Worm (Caenorhabditis elegans) whole organism, young adult: ENCODE results near the gene skr-19.

Source experiments
- B0261.1 ChIP-seq: sonication (generic microtip); optimal IDR thresholded peaks from 2 replicates; lab custom pipeline; 2016; ENCODE audit warnings: mild to moderate bottlenecking, missing genetic modification characterization, moderate library complexity, missing compliant biosample characterization
- F33H1.4 ChIP-seq: fragments of 200-800 bp; sonication (Bioruptor generic); IDR thresholded peaks from 2 replicates; pipeline ENCODE4 v1.3.6; 2022; ENCODE audit warnings: missing genetic modification reagents, missing genetic modification characterization, missing compliant biosample characterization
- K11D2.4 ChIP-seq: fragments of 200-800 bp; sonication (Bioruptor generic); IDR thresholded peaks from 2 replicates; pipeline ENCODE4 v1.3.6; 2022; ENCODE audit warnings: missing genetic modification reagents, missing genetic modification characterization, missing compliant biosample characterization
- K12H6.12 ChIP-seq: fragments of 200-800 bp; sonication (Bioruptor generic); optimal IDR thresholded peaks from 2 replicates; lab custom pipeline; 2018; ENCODE audit warnings: mild to moderate bottlenecking, missing genetic modification characterization, missing compliant biosample characterization
- T07F8.4 ChIP-seq: sonication (generic microtip); optimal IDR thresholded peaks from 2 replicates; lab custom pipeline; 2016; ENCODE audit warnings: mild to moderate bottlenecking, missing genetic modification characterization, moderate library complexity, missing compliant biosample characterization
- Y67H2A.10 ChIP-seq: fragments of 200-800 bp; sonication (Bioruptor generic); conservative IDR thresholded peaks from 2 replicates; pipeline ENCODE4 v1.3.6; 2022; ENCODE audit warnings: missing genetic modification reagents, missing genetic modification characterization, missing compliant biosample characterization
- Y79H2A.3 ChIP-seq: fragments of 200-800 bp; sonication (Bioruptor generic); conservative IDR thresholded peaks from 2 replicates; pipeline ENCODE4 v1.3.6; 2022; ENCODE audit warnings: missing genetic modification reagents, missing genetic modification characterization, missing compliant biosample characterization
- ama-1 ChIP-seq, 3 experiments: fragments of 150-350 bp in 1 of 3; sonication (generic microtip) in 2 of 3; optimal IDR thresholded peaks; 2 replicates each; lab custom pipeline; 2014 to 2018; ENCODE audit warnings: missing biosample characterization in 2 of 3, missing genetic modification characterization in 2 of 3, missing genetic modification reagents in 2 of 3
- attf-6 ChIP-seq: fragments of 200-800 bp; sonication (Bioruptor generic); IDR thresholded peaks from 2 replicates; pipeline ENCODE4 v1.3.6; 2022; ENCODE audit warnings: missing genetic modification reagents, missing genetic modification characterization, missing compliant biosample characterization
- ceh-100 ChIP-seq: fragments of 200-800 bp; sonication (Bioruptor generic); IDR thresholded peaks from 2 replicates; pipeline ENCODE4 v1.3.6; 2022; ENCODE audit warnings: missing genetic modification reagents, missing genetic modification characterization, missing compliant biosample characterization
- ceh-27 ChIP-seq: fragments of 200-800 bp; sonication (Bioruptor generic); optimal IDR thresholded peaks from 2 replicates; lab custom pipeline; 2018; ENCODE audit warnings: mild to moderate bottlenecking, missing genetic modification characterization, moderate library complexity, missing compliant biosample characterization
- ceh-79 ChIP-seq: sonication (generic microtip); optimal IDR thresholded peaks from 2 replicates; lab custom pipeline; 2017; ENCODE audit warnings: mild to moderate bottlenecking, missing genetic modification characterization, missing compliant biosample characterization
- chd-7 ChIP-seq: sonication (generic microtip); optimal IDR thresholded peaks from 2 replicates; lab custom pipeline; 2016; ENCODE audit warnings: mild to moderate bottlenecking, missing genetic modification characterization, moderate library complexity, missing compliant biosample characterization
- dpff-1 ChIP-seq: sonication (generic microtip); optimal IDR thresholded peaks from 2 replicates; lab custom pipeline; 2017; ENCODE audit warnings: mild to moderate bottlenecking, missing genetic modification characterization, missing compliant biosample characterization
- dpl-1 ChIP-seq: fragments of 150-350 bp; optimal IDR thresholded peaks from 2 replicates; lab custom pipeline; 2014; ENCODE audit warnings: missing biosample characterization, missing genetic modification reagents, missing genetic modification characterization
- ekl-4 ChIP-seq: fragments of 200-800 bp; sonication (Bioruptor generic); IDR thresholded peaks from 2 replicates; pipeline ENCODE4 v1.3.6; 2022; ENCODE audit warnings: missing genetic modification reagents, missing genetic modification characterization, missing compliant biosample characterization
- gei-17 ChIP-seq: fragments of 200-800 bp; sonication (Bioruptor generic); optimal IDR thresholded peaks from 2 replicates; lab custom pipeline; 2018; ENCODE audit warnings: mild to moderate bottlenecking, missing genetic modification characterization, missing compliant biosample characterization
- hlh-12 ChIP-seq: sonication (generic microtip); optimal IDR thresholded peaks from 2 replicates; lab custom pipeline; 2016; ENCODE audit warnings: missing genetic modification characterization, missing compliant biosample characterization
- lin-26 ChIP-seq: fragments of 200-800 bp; sonication (Bioruptor generic); IDR thresholded peaks from 2 replicates; pipeline ENCODE4 v1.3.6; 2022; ENCODE audit warnings: missing genetic modification reagents, missing genetic modification characterization, missing compliant biosample characterization
- lin-35 ChIP-seq, 3 experiments: fragments of 150-350 bp in 2 of 3; sonication (generic microtip) in 1 of 3; optimal IDR thresholded peaks; 2 replicates each; lab custom pipeline; 2014 to 2018; ENCODE audit warnings: missing biosample characterization in 3 of 3, missing genetic modification characterization in 3 of 3, missing genetic modification reagents in 3 of 3
- lin-40 ChIP-seq: sonication (generic microtip); optimal IDR thresholded peaks from 2 replicates; lab custom pipeline; 2016; ENCODE audit warnings: missing genetic modification characterization, mild to moderate bottlenecking, missing compliant biosample characterization, missing genotype, missing genetic modification reagents
- lin-54 ChIP-seq: fragments of 200-800 bp; sonication (Bioruptor generic); optimal IDR thresholded peaks from 2 replicates; lab custom pipeline; 2018; ENCODE audit warnings: mild to moderate bottlenecking, missing genetic modification characterization, missing compliant biosample characterization
- madf-3 ChIP-seq: fragments of 200-800 bp; sonication (Bioruptor generic); IDR thresholded peaks from 2 replicates; pipeline ENCODE4 v1.3.6; 2022; ENCODE audit warnings: missing genetic modification reagents, missing genetic modification characterization, missing compliant biosample characterization
- mxl-1 ChIP-seq: sonication (generic microtip); optimal IDR thresholded peaks from 2 replicates; lab custom pipeline; 2016; ENCODE audit warnings: missing genetic modification characterization, missing compliant biosample characterization
- nfya-1 ChIP-seq: sonication (generic microtip); optimal IDR thresholded peaks from 2 replicates; lab custom pipeline; 2017; ENCODE audit warnings: antibody characterized with exemption, missing compliant biosample characterization, missing genetic modification characterization, borderline replicate concordance; ENCODE audit not compliant: insufficient read depth
- nfyb-1 ChIP-seq: fragments of 200-800 bp; sonication (Bioruptor generic); IDR thresholded peaks from 2 replicates; pipeline ENCODE4 v1.3.6; 2022; ENCODE audit warnings: missing genetic modification reagents, missing genetic modification characterization, missing compliant biosample characterization
- pbrm-1 ChIP-seq: fragments of 200-800 bp; sonication (Bioruptor generic); IDR thresholded peaks from 2 replicates; pipeline ENCODE4 v1.3.6; 2022; ENCODE audit warnings: missing genetic modification reagents, missing genetic modification characterization, missing compliant biosample characterization
- repo-1 ChIP-seq: sonication (generic microtip); optimal IDR thresholded peaks from 2 replicates; lab custom pipeline; 2017; ENCODE audit warnings: mild to moderate bottlenecking, missing genetic modification characterization, missing compliant biosample characterization
- zfh-2 ChIP-seq: fragments of 200-800 bp; sonication (Bioruptor generic); conservative IDR thresholded peaks from 2 replicates; pipeline ENCODE4 v1.3.6; 2022; ENCODE audit warnings: missing genetic modification reagents, missing genetic modification characterization, missing compliant biosample characterization
- ztf-22 ChIP-seq: fragments of 200-800 bp; sonication (Bioruptor generic); optimal IDR thresholded peaks from 2 replicates; lab custom pipeline; 2018; ENCODE audit warnings: mild to moderate bottlenecking, missing genetic modification characterization, moderate library complexity, missing compliant biosample characterization

Gene skr-19

ce11 chrX:13220609-13221008, 3.9 kb downstream of the skr-19 start:
- TF ChIP-seq ceh-27, result peak; percentile 33
- no peak for TF ChIP-seq repo-1 (tag; lab: Kevin White, UChicago)
- TF ChIP-seq, all 124 proteins: peak for 1

ce11 chrX:13217940-13218339, 6.6 kb downstream of the skr-19 start:
- TF ChIP-seq attf-6 (no peak), T07F8.4 (tag; lab: Kevin White, UChicago) (no peak), F33H1.4 (GFP tag; lab: Robert Waterston, UW) (no peak), nfyb-1 (GFP tag; lab: Robert Waterston, UW) (no peak), lin-35 (GFP tag; optimal IDR thresholded peaks at IDR 0.05; lab: Kevin White, UChicago) (no peak), madf-3 (GFP tag; lab: Robert Waterston, UW) (no peak), Y79H2A.3 (GFP tag; lab: Robert Waterston, UW) (no peak), Y67H2A.10 (GFP tag; lab: Robert Waterston, UW) (no peak)

ce11 chrX:13216802-13217201, 7.7 kb downstream of the skr-19 start, which contains the start of gene R12H7.4:
Gene R12H7.4 (plus strand): TSS chrX:13217102.
- no peak for TF ChIP-seq B0261.1
- TF ChIP-seq K11D2.4, result no peak
- no peak for TF ChIP-seq ama-1 (optimal IDR thresholded peaks at IDR 0.05; lab: Kevin White, UChicago)
- TF ChIP-seq ama-1 (GFP tag; optimal IDR thresholded peaks at IDR 0.05; lab: Kevin White, UChicago), result no peak
- TF ChIP-seq ztf-22 (GFP tag; lab: Kevin White, UChicago), result no peak
- no peak for TF ChIP-seq ekl-4
- no peak for TF ChIP-seq nfya-1 (tag; lab: Kevin White, UChicago)

ce11 chrX:13212528-13212927, 12.0 kb downstream of the skr-19 start:
- TF ChIP-seq dpl-1 (GFP tag; lab: Kevin White, UChicago), result no peak

ce11 chrX:13210478-13210877, 14.0 kb downstream of the skr-19 start:
- peak; percentile 39 for TF ChIP-seq K12H6.12 (tag; lab: Kevin White, UChicago)
- TF ChIP-seq lin-40, result peak; percentile 10
- TF ChIP-seq chd-7 (tag; lab: Kevin White, UChicago), result peak; percentile 1
- TF ChIP-seq zfh-2 (GFP tag; lab: Robert Waterston, UW), result peak; percentile 38; the same call in 1 of the 2 replicates
- TF ChIP-seq gei-17 (GFP tag; lab: Kevin White, UChicago), result no peak
- TF ChIP-seq, all 124 proteins: peak for 4

ce11 chrX:13209026-13209425, 15.5 kb downstream of the skr-19 start:
- no peak for TF ChIP-seq repo-1 (tag; lab: Kevin White, UChicago)
- TF ChIP-seq dpff-1 (tag; lab: Kevin White, UChicago), result no peak
- no peak for TF ChIP-seq lin-26 (GFP tag; lab: Robert Waterston, UW)
- TF ChIP-seq ceh-100 (GFP tag; lab: Robert Waterston, UW), result no peak
- TF ChIP-seq hlh-12 (tag; lab: Kevin White, UChicago), result no peak
- no peak for TF ChIP-seq ceh-79 (tag; lab: Kevin White, UChicago)
- TF ChIP-seq nfya-1 (tag; lab: Kevin White, UChicago), result no peak
- no peak for TF ChIP-seq pbrm-1 (GFP tag; lab: Robert Waterston, UW)
- no peak for TF ChIP-seq mxl-1
- no peak for TF ChIP-seq lin-54 (GFP tag; lab: Kevin White, UChicago)
- TF ChIP-seq madf-3 (GFP tag; lab: Robert Waterston, UW), result no peak
- TF ChIP-seq, all 124 proteins: peak for 0
